Fruit fly (Drosophila melanogaster): ENCODE data around the gene parvin.

- TF ChIP-seq CG11902 (GFP tag; optimal IDR thresholded peaks at IDR 0.05) (no peak), CG8119 (GFP tag; IDR thresholded peaks at IDR 0.05) (no peak), CG1621 (tag; optimal IDR thresholded peaks at IDR 0.05) (no peak), Gug (GFP tag; IDR thresholded peaks at IDR 0.05) (no peak), CG11294 (GFP tag; IDR thresholded peaks at IDR 0.05) (no peak), fd85E (GFP tag; optimal IDR thresholded peaks at IDR 0.05) (no peak), CG16779 (tag; optimal IDR thresholded peaks at IDR 0.05) (no peak), vri (GFP tag; optimal IDR thresholded peaks at IDR 0.05) (no peak), Lpt (GFP tag; optimal IDR thresholded peaks at IDR 0.05) (no peak), OdsH (GFP tag; optimal IDR thresholded peaks at IDR 0.05) (no peak)
Observed at dm6 chrX:19754152-19754579, 8.3 kb downstream of the parvin start.

Data from whole organism, prepupa.